Worm (Caenorhabditis elegans): ENCODE data around the gene col-12.

- TF ChIP-seq die-1 (tag; optimal IDR thresholded peaks at IDR 0.05) = no peak
- TF ChIP-seq nfya-1 (tag; optimal IDR thresholded peaks at IDR 0.05; ENCODE audit: borderline replicate concordance, insufficient read depth) = no peak
- TF ChIP-seq ceh-58 (GFP tag; IDR thresholded peaks at IDR 0.05) = no peak
These were observed 25.7 kb downstream of the col-12 start for ce11 chrV:10399290-10399689.

Data from whole organism, young adult.